Fruit fly (Drosophila melanogaster) whole organism, embryonic: Measurements from ENCODE around the gene CG31551.

Experiments used
- ATbp ChIP-seq: fragments of 200-800 bp; sonication (Bioruptor generic); optimal IDR thresholded peaks from 2 replicates; lab custom pipeline; 2017; ENCODE audit warnings: missing biosample characterization, mild to moderate bottlenecking, missing genetic modification characterization, missing genetic modification reagents
- BEAF-32 ChIP-seq: fragments of 200-800 bp; sonication (Bioruptor generic); optimal IDR thresholded peaks from 3 replicates; lab custom pipeline; 2017; ENCODE audit warnings: missing biosample characterization, missing genetic modification characterization, mild to moderate bottlenecking, moderate library complexity, missing genetic modification reagents
- CG10147 ChIP-seq: fragments of 200-800 bp; sonication (Bioruptor generic); optimal IDR thresholded peaks from 2 replicates; lab custom pipeline; 2019; ENCODE audit warnings: missing biosample characterization, mild to moderate bottlenecking, missing genetic modification characterization, moderate library complexity
- CG10209 ChIP-seq: fragments of 200-800 bp; sonication (Bioruptor generic); optimal IDR thresholded peaks from 3 replicates; lab custom pipeline; 2017; ENCODE audit warnings: missing biosample characterization, mild to moderate bottlenecking, missing genetic modification characterization, missing genetic modification reagents
- CG10959 ChIP-seq: fragments of 200-800 bp; sonication (Bioruptor generic); IDR thresholded peaks from 2 replicates; pipeline ENCODE4 v1.3.6; 2022; ENCODE audit warnings: missing biosample characterization, missing genetic modification characterization
- CG11456 ChIP-seq: fragments of 200-800 bp; sonication (Bioruptor generic); IDR thresholded peaks from 3 replicates; pipeline ENCODE4 v1.3.6; 2022; ENCODE audit warnings: missing biosample characterization, missing genetic modification characterization
- CG12071 ChIP-seq: fragments of 200-800 bp; sonication (Bioruptor generic); optimal IDR thresholded peaks from 3 replicates; lab custom pipeline; 2018; ENCODE audit warnings: missing biosample characterization, mild to moderate bottlenecking, missing genetic modification characterization
- CG12104 ChIP-seq: fragments of 200-800 bp; sonication (Bioruptor generic); optimal IDR thresholded peaks from 3 replicates; lab custom pipeline; 2016; ENCODE audit warnings: missing biosample characterization, missing genetic modification characterization
- CG12219 ChIP-seq: fragments of 200-800 bp; sonication (Bioruptor generic); optimal IDR thresholded peaks from 3 replicates; lab custom pipeline; 2018; ENCODE audit warnings: missing biosample characterization, mild to moderate bottlenecking, missing genetic modification characterization
- CG1233 ChIP-seq: fragments of 200-800 bp; sonication (Bioruptor generic); optimal IDR thresholded peaks from 4 replicates; lab custom pipeline; 2018; ENCODE audit warnings: missing biosample characterization, mild to moderate bottlenecking, missing genetic modification characterization
- CG14667 ChIP-seq: fragments of 200-800 bp; sonication (Bioruptor generic); IDR thresholded peaks from 2 replicates; pipeline ENCODE4 v1.3.6; 2022; ENCODE audit warnings: missing biosample characterization, missing genetic modification characterization
- CG14860 ChIP-seq: fragments of 200-800 bp; sonication (Bioruptor generic); IDR thresholded peaks from 3 replicates; pipeline ENCODE4 v1.3.6; 2022; ENCODE audit warnings: missing biosample characterization, missing genetic modification characterization; ENCODE audit not compliant: partially characterized antibody
- CG1529 ChIP-seq: fragments of 200-800 bp; sonication (Bioruptor generic); optimal IDR thresholded peaks from 3 replicates; lab custom pipeline; 2018; ENCODE audit warnings: missing biosample characterization, missing genetic modification characterization
- CG15514 ChIP-seq: fragments of 200-800 bp; sonication (Bioruptor generic); optimal IDR thresholded peaks from 3 replicates; lab custom pipeline; 2017; ENCODE audit warnings: missing biosample characterization, missing genetic modification characterization, mild to moderate bottlenecking, moderate library complexity, missing genetic modification reagents
- CG1602 ChIP-seq: fragments of 200-800 bp; sonication (Bioruptor generic); optimal IDR thresholded peaks from 3 replicates; lab custom pipeline; 2016; ENCODE audit warnings: missing biosample characterization, missing genetic modification characterization
- CG1647 ChIP-seq: fragments of 200-800 bp; sonication (Bioruptor generic); optimal IDR thresholded peaks from 3 replicates; lab custom pipeline; 2016; ENCODE audit warnings: missing biosample characterization, missing genetic modification characterization
- CG2129 ChIP-seq: fragments of 200-800 bp; sonication (Bioruptor generic); IDR thresholded peaks from 2 replicates; pipeline ENCODE4 v1.3.6; 2022; ENCODE audit warnings: missing biosample characterization, missing genetic modification characterization; ENCODE audit not compliant: partially characterized antibody
- CG2199 ChIP-seq: fragments of 200-800 bp; sonication (Bioruptor generic); IDR thresholded peaks from 3 replicates; pipeline ENCODE4 v1.3.6; 2022; ENCODE audit warnings: missing biosample characterization, missing genetic modification characterization
- CG3726 ChIP-seq: fragments of 200-800 bp; sonication (Bioruptor generic); IDR thresholded peaks from 3 replicates; pipeline ENCODE4, ENCODE4 v1.3.6; 2022; ENCODE audit warnings: missing biosample characterization, missing genetic modification characterization
- CG7786 ChIP-seq: fragments of 200-800 bp; sonication (Bioruptor generic); optimal IDR thresholded peaks from 2 replicates; lab custom pipeline; 2016; ENCODE audit warnings: missing biosample characterization, missing genetic modification characterization
- CG8924 ChIP-seq: fragments of 200-800 bp; optimal IDR thresholded peaks from 3 replicates; lab custom pipeline; 2019; ENCODE audit warnings: missing biosample characterization, mild to moderate bottlenecking, missing genetic modification characterization, moderate library complexity
- CG9437 ChIP-seq: fragments of 200-800 bp; sonication (Bioruptor generic); optimal IDR thresholded peaks from 2 replicates; lab custom pipeline; 2018; ENCODE audit warnings: missing biosample characterization, mild to moderate bottlenecking, missing genetic modification characterization
- Dip3 ChIP-seq: fragments of 200-800 bp; sonication (Bioruptor generic); optimal IDR thresholded peaks from 3 replicates; lab custom pipeline; 2016; ENCODE audit warnings: missing biosample characterization, missing genetic modification characterization
- HHEX ChIP-seq: fragments of 200-800 bp; sonication (Bioruptor generic); optimal IDR thresholded peaks from 3 replicates; lab custom pipeline; 2017; ENCODE audit warnings: missing biosample characterization, mild to moderate bottlenecking, missing genetic modification characterization, missing genetic modification reagents
- HLH4C ChIP-seq: fragments of 200-800 bp; sonication (Bioruptor generic); IDR thresholded peaks from 3 replicates; pipeline ENCODE4 v1.3.6; 2022; ENCODE audit warnings: missing biosample characterization, missing genetic modification characterization; ENCODE audit not compliant: partially characterized antibody
- Hr3 ChIP-seq: fragments of 200-800 bp; sonication (Bioruptor generic); optimal IDR thresholded peaks from 3 replicates; lab custom pipeline; 2016; ENCODE audit warnings: missing biosample characterization, missing genetic modification characterization
- Mad ChIP-seq: fragments of 200-800 bp; sonication (Bioruptor generic); optimal IDR thresholded peaks from 2 replicates; lab custom pipeline; 2016; ENCODE audit warnings: missing biosample characterization, missing genetic modification characterization
- Mrtf ChIP-seq: fragments of 200-800 bp; sonication (Bioruptor generic); IDR thresholded peaks from 3 replicates; pipeline ENCODE4 v1.3.6; 2022; ENCODE audit warnings: missing biosample characterization, missing genetic modification characterization
- NC2α ChIP-seq: fragments of 200-800 bp; sonication (Bioruptor generic); optimal IDR thresholded peaks from 2 replicates; lab custom pipeline; 2016; ENCODE audit warnings: missing biosample characterization, missing genetic modification characterization
- Oaz ChIP-seq: fragments of 200-800 bp; sonication (Bioruptor generic); IDR thresholded peaks from 2 replicates; pipeline ENCODE4 v1.3.6; 2022; ENCODE audit warnings: missing biosample characterization, missing genetic modification characterization
- Rfx ChIP-seq: fragments of 200-800 bp; sonication (Bioruptor generic); IDR thresholded peaks from 2 replicates; pipeline ENCODE4 v1.3.6; 2022; ENCODE audit warnings: missing biosample characterization, missing genetic modification characterization
- Rx ChIP-seq: fragments of 200-800 bp; sonication (Bioruptor generic); IDR thresholded peaks from 2 replicates; pipeline ENCODE4 v1.3.6; 2022; ENCODE audit warnings: missing biosample characterization, missing genetic modification characterization
- Sox100B ChIP-seq: fragments of 200-800 bp; sonication (Bioruptor generic); optimal IDR thresholded peaks from 3 replicates; lab custom pipeline; 2018; ENCODE audit warnings: missing biosample characterization, mild to moderate bottlenecking, missing genetic modification characterization
- Xbp1 ChIP-seq: fragments of 200-800 bp; sonication (Bioruptor generic); optimal IDR thresholded peaks from 3 replicates; lab custom pipeline; 2016; ENCODE audit warnings: missing biosample characterization, mild to moderate bottlenecking, missing genetic modification characterization
- Xrp1 ChIP-seq: fragments of 200-800 bp; sonication (Bioruptor generic); IDR thresholded peaks from 2 replicates; pipeline ENCODE4 v1.3.6; 2022; ENCODE audit warnings: missing biosample characterization, missing genetic modification characterization
- aop ChIP-seq: fragments of 200-800 bp; sonication (Bioruptor generic); IDR thresholded peaks from 2 replicates; pipeline ENCODE4 v1.3.6; 2022; ENCODE audit warnings: missing biosample characterization, missing genetic modification characterization
- ato ChIP-seq: fragments of 200-800 bp; sonication (Bioruptor generic); IDR thresholded peaks from 2 replicates; pipeline ENCODE4 v1.3.6; 2022; ENCODE audit warnings: missing biosample characterization, missing genetic modification characterization; ENCODE audit not compliant: partially characterized antibody
- caup ChIP-seq: fragments of 200-800 bp; sonication (Bioruptor generic); optimal IDR thresholded peaks from 3 replicates; lab custom pipeline; 2017; ENCODE audit warnings: missing biosample characterization, mild to moderate bottlenecking, missing genetic modification characterization, moderate library complexity; ENCODE audit not compliant: severe bottlenecking
- chn ChIP-seq: fragments of 200-800 bp; sonication (Bioruptor generic); optimal IDR thresholded peaks from 2 replicates; lab custom pipeline; 2016; ENCODE audit warnings: missing biosample characterization, missing genetic modification characterization
- dysf ChIP-seq: fragments of 200-800 bp; sonication (Bioruptor generic); IDR thresholded peaks from 3 replicates; pipeline ENCODE4 v1.3.6; 2022; ENCODE audit warnings: missing biosample characterization, missing genetic modification characterization
- ewg ChIP-seq: fragments of 200-800 bp; sonication (Bioruptor generic); optimal IDR thresholded peaks from 3 replicates; lab custom pipeline; 2017; ENCODE audit warnings: mild to moderate bottlenecking, missing biosample characterization, missing genetic modification reagents, missing genetic modification characterization
- fru ChIP-seq: fragments of >200 bp; optimal IDR thresholded peaks from 2 replicates; lab custom pipeline; 2017
- ftz-f1 ChIP-seq: fragments of 200-800 bp; sonication (Bioruptor generic); optimal IDR thresholded peaks from 2 replicates; lab custom pipeline; 2016; ENCODE audit warnings: missing biosample characterization, missing genetic modification characterization
- luna ChIP-seq: fragments of 200-800 bp; sonication (Bioruptor generic); optimal IDR thresholded peaks from 2 replicates; lab custom pipeline; 2016; ENCODE audit warnings: missing biosample characterization, missing genetic modification characterization
- onecut ChIP-seq: fragments of 200-800 bp; sonication (Bioruptor generic); IDR thresholded peaks from 2 replicates; pipeline ENCODE4 v1.3.6; 2022; ENCODE audit warnings: missing biosample characterization, missing genetic modification characterization
- pnt ChIP-seq: fragments of 200-800 bp; sonication (Bioruptor generic); optimal IDR thresholded peaks from 3 replicates; lab custom pipeline; 2016; ENCODE audit warnings: missing biosample characterization, missing genetic modification characterization
- rib ChIP-seq: fragments of 200-800 bp; sonication (Bioruptor generic); IDR thresholded peaks from 2 replicates; pipeline ENCODE4 v1.3.6; 2022; ENCODE audit warnings: missing biosample characterization, missing genetic modification characterization
- sens-2 ChIP-seq: fragments of 200-800 bp; sonication (Bioruptor generic); IDR thresholded peaks from 2 replicates; pipeline ENCODE4 v1.3.6; 2022; ENCODE audit warnings: missing biosample characterization, missing genetic modification characterization
- sima ChIP-seq: fragments of 200-800 bp; sonication (Bioruptor generic); optimal IDR thresholded peaks from 2 replicates; lab custom pipeline; 2016; ENCODE audit warnings: missing biosample characterization, missing genetic modification characterization
- sqz ChIP-seq: fragments of 200-800 bp; sonication (Bioruptor generic); optimal IDR thresholded peaks from 3 replicates; lab custom pipeline; 2018; ENCODE audit warnings: missing biosample characterization, mild to moderate bottlenecking, missing genetic modification characterization
- twi ChIP-seq: fragments of 200-800 bp; optimal IDR thresholded peaks from 2 replicates; lab custom pipeline; 2019; ENCODE audit warnings: missing biosample characterization, mild to moderate bottlenecking, missing genetic modification characterization, moderate library complexity

The CG31551 gene

DNA sequence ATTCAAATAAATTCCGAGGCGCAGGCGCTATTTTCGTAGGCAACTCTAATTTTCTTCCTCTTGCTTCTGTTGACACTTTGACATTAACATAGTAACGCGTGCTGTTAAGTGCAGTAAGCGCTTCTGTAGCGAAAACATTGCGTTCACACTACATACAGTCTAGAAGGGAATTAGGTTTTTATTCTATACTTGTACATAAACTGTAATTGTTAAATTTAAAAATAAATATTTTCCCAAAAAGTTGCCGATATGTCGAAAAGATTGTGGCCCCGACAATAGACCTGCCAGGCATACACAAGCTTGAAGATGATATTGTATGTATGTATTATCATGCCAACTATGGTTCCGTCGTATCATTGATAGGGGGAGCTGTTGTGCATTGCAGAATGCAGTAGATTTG lies 21.2 kb upstream of the CG31551 start, which contains the start of gene asl (continued):
- 0 out of 3 replicates have a peak, but pooled peaks have one; percentile 29 for TF ChIP-seq Mrtf (GFP tag; lab: Robert Waterston, UW)
- TF ChIP-seq ATbp: peak; percentile 32
- TF ChIP-seq CG1647 (GFP tag; lab: Kevin White, UChicago): peak; percentile 56
- TF ChIP-seq CG2129 (GFP tag; lab: Robert Waterston, UW): no peak
- TF ChIP-seq Rfx: peak; percentile 79
- peak; percentile 69 for TF ChIP-seq Xbp1 (GFP tag; lab: Kevin White, UChicago)
- peak; percentile 58 for TF ChIP-seq onecut (GFP tag; lab: Robert Waterston, UW)
- peak; percentile 49 for TF ChIP-seq CG1233 (GFP tag; lab: Kevin White, UChicago)
- TF ChIP-seq Sox100B (GFP tag; lab: Kevin White, UChicago): no peak
- TF ChIP-seq Xrp1 (GFP tag; lab: Robert Waterston, UW): peak; percentile 56
- peak; percentile 46 for TF ChIP-seq CG9437 (GFP tag; lab: Kevin White, UChicago)
- peak; percentile 62 for TF ChIP-seq twi (tag; lab: Kevin White, UChicago)
- TF ChIP-seq CG7786: peak; percentile 22
- TF ChIP-seq Hr3 (GFP tag; lab: Kevin White, UChicago): peak; percentile 64
- peak; percentile 19 for TF ChIP-seq CG12219 (GFP tag; lab: Kevin White, UChicago)
- no peak for TF ChIP-seq HHEX (GFP tag; lab: Kevin White, UChicago)
- TF ChIP-seq chn: peak; percentile 76
- TF ChIP-seq Rx (GFP tag; lab: Robert Waterston, UW): peak; percentile 51
- TF ChIP-seq CG14860 (GFP tag; lab: Robert Waterston, UW): no peak
- no peak for TF ChIP-seq CG12071 (GFP tag; lab: Kevin White, UChicago)
- TF ChIP-seq Dip3: peak; percentile 73
- TF ChIP-seq sima: no peak
- TF ChIP-seq CG10147 (GFP tag; lab: Kevin White, UChicago): peak; percentile 27
- no peak for TF ChIP-seq ato (GFP tag; lab: Robert Waterston, UW)
- TF ChIP-seq ewg (GFP tag; lab: Kevin White, UChicago): peak; percentile 99
- no peak for TF ChIP-seq NC2α (GFP tag; lab: Kevin White, UChicago)
- TF ChIP-seq dysf (GFP tag; lab: Robert Waterston, UW): peak; percentile 76
- TF ChIP-seq sens-2 (GFP tag; lab: Robert Waterston, UW): no peak
- TF ChIP-seq CG8924: peak; percentile 76
- TF ChIP-seq Oaz (GFP tag; lab: Robert Waterston, UW): peak; percentile 49
- peak; percentile 71 for TF ChIP-seq CG15514 (GFP tag; lab: Kevin White, UChicago)
- TF ChIP-seq Mad (GFP tag; lab: Kevin White, UChicago): peak; percentile 58
- TF ChIP-seq sqz (GFP tag; lab: Kevin White, UChicago): no peak
- peak; percentile 40 for TF ChIP-seq CG12104 (GFP tag; lab: Kevin White, UChicago)
- no peak for TF ChIP-seq CG3726 (GFP tag; lab: Robert Waterston, UW)
- no peak for TF ChIP-seq HLH4C (GFP tag; lab: Robert Waterston, UW)
- no peak for TF ChIP-seq CG1529
- peak; percentile 19; the same call in 1 of the 2 replicates for TF ChIP-seq rib (GFP tag; lab: Robert Waterston, UW)
- no peak for TF ChIP-seq fru (lab: Kevin White, UChicago)
- TF ChIP-seq CG10959 (GFP tag; lab: Robert Waterston, UW): no peak
- TF ChIP-seq ftz-f1 (GFP tag; lab: Kevin White, UChicago): no peak
- peak; percentile 45 for TF ChIP-seq pnt (GFP tag; lab: Kevin White, UChicago)
- TF ChIP-seq CG11456 (GFP tag; lab: Robert Waterston, UW): 0 out of 3 replicates have a peak, but pooled peaks have one; percentile 45
- TF ChIP-seq CG1602: peak; percentile 38
- TF ChIP-seq BEAF-32 (GFP tag; lab: Kevin White, UChicago): peak; percentile 53
- TF ChIP-seq CG2199 (GFP tag; lab: Robert Waterston, UW): 0 out of 3 replicates have a peak, but pooled peaks have one; percentile 20
- TF ChIP-seq CG14667 (GFP tag; lab: Robert Waterston, UW): no peak
- TF ChIP-seq luna (GFP tag; lab: Kevin White, UChicago): no peak
- TF ChIP-seq CG10209: peak; percentile 44
- TF ChIP-seq caup (GFP tag; lab: Kevin White, UChicago): peak; percentile 54
- TF ChIP-seq aop (GFP tag; lab: Robert Waterston, UW): no peak
